Fruit fly (Drosophila melanogaster) whole organism, embryonic: ENCODE results near the gene Rnf146.

Experiments used
- Abd-B ChIP-seq: fragments of 200-800 bp; sonication (Bioruptor generic); optimal IDR thresholded peaks from 2 replicates; lab custom pipeline; 2018; ENCODE audit warnings: missing biosample characterization, mild to moderate bottlenecking, missing genetic modification characterization, moderate library complexity
- BtbVII ChIP-seq: fragments of 200-800 bp; sonication (Bioruptor generic); optimal IDR thresholded peaks from 3 replicates; lab custom pipeline; 2017; ENCODE audit warnings: missing biosample characterization, mild to moderate bottlenecking, missing genetic modification characterization
- C15 ChIP-seq: fragments of 200-800 bp; sonication (Bioruptor generic); IDR thresholded peaks from 3 replicates; pipeline ENCODE4 v1.3.6; 2022; ENCODE audit warnings: missing biosample characterization, missing genetic modification characterization
- CG1024 ChIP-seq: fragments of 200-800 bp; sonication (Bioruptor generic); IDR thresholded peaks from 2 replicates; pipeline ENCODE4 v1.3.6; 2022; ENCODE audit warnings: missing biosample characterization, missing genetic modification characterization
- CG11085 ChIP-seq: fragments of 200-800 bp; sonication (Bioruptor generic); IDR thresholded peaks from 2 replicates; pipeline ENCODE4 v1.3.6; 2022; ENCODE audit warnings: missing biosample characterization, missing genetic modification characterization
- CG11398 ChIP-seq: fragments of 200-800 bp; sonication (Bioruptor generic); optimal IDR thresholded peaks from 2 replicates; lab custom pipeline; 2016; ENCODE audit warnings: missing biosample characterization, missing genetic modification characterization
- CG14050 ChIP-seq: fragments of 200-800 bp; sonication (Bioruptor generic); IDR thresholded peaks from 3 replicates; pipeline ENCODE4 v1.3.6; 2022; ENCODE audit warnings: missing biosample characterization, missing genetic modification characterization
- CG17802 ChIP-seq: fragments of 200-800 bp; sonication (Bioruptor generic); optimal IDR thresholded peaks from 2 replicates; lab custom pipeline; 2018; ENCODE audit warnings: missing biosample characterization, mild to moderate bottlenecking, missing genetic modification characterization, moderate library complexity
- CG30431 ChIP-seq: fragments of 200-800 bp; sonication (Bioruptor generic); optimal IDR thresholded peaks from 2 replicates; lab custom pipeline; 2017; ENCODE audit warnings: missing biosample characterization, missing genetic modification characterization
- CG34224 ChIP-seq: fragments of 200-800 bp; sonication (Bioruptor generic); IDR thresholded peaks from 3 replicates; pipeline ENCODE4 v1.3.6; 2022; ENCODE audit warnings: missing biosample characterization, missing genetic modification characterization; ENCODE audit not compliant: partially characterized antibody
- CG4424 ChIP-seq: fragments of 200-800 bp; sonication (Bioruptor generic); optimal IDR thresholded peaks from 3 replicates; lab custom pipeline; 2016; ENCODE audit warnings: missing biosample characterization, missing genetic modification characterization
- CG4617 ChIP-seq: fragments of 200-800 bp; sonication (Bioruptor generic); optimal IDR thresholded peaks from 3 replicates; lab custom pipeline; 2016; ENCODE audit warnings: missing biosample characterization, missing genetic modification characterization, borderline replicate concordance
- CG4854 ChIP-seq: fragments of 200-800 bp; sonication (Bioruptor generic); optimal IDR thresholded peaks from 2 replicates; lab custom pipeline; 2016; ENCODE audit warnings: missing biosample characterization, missing genetic modification characterization, inconsistent platforms
- CG5180 ChIP-seq: fragments of 200-800 bp; sonication (Bioruptor generic); optimal IDR thresholded peaks from 3 replicates; lab custom pipeline; 2017; ENCODE audit warnings: missing biosample characterization, missing genetic modification characterization, mild to moderate bottlenecking, moderate library complexity, missing genetic modification reagents
- CG6254 ChIP-seq: fragments of 200-800 bp; sonication (Bioruptor generic); optimal IDR thresholded peaks from 3 replicates; lab custom pipeline; 2017; ENCODE audit warnings: mild to moderate bottlenecking, missing biosample characterization, missing genetic modification reagents, missing genetic modification characterization
- CG7745 ChIP-seq: fragments of 200-800 bp; sonication (Bioruptor generic); optimal IDR thresholded peaks from 2 replicates; lab custom pipeline; 2018; ENCODE audit warnings: missing biosample characterization, mild to moderate bottlenecking, missing genetic modification characterization, moderate library complexity
- CG7963 ChIP-seq: fragments of 200-800 bp; sonication (Bioruptor generic); IDR thresholded peaks from 3 replicates; pipeline ENCODE4 v1.3.6; 2022; ENCODE audit warnings: missing biosample characterization, missing genetic modification characterization; ENCODE audit not compliant: partially characterized antibody
- Dll ChIP-seq: fragments of 200-800 bp; sonication (Bioruptor generic); IDR thresholded peaks from 4 replicates; pipeline ENCODE4 v1.3.6; 2022; ENCODE audit warnings: missing biosample characterization, missing genetic modification characterization; ENCODE audit not compliant: partially characterized antibody
- Elba2 ChIP-seq: fragments of 200-800 bp; sonication (Bioruptor generic); optimal IDR thresholded peaks from 3 replicates; lab custom pipeline; 2016; ENCODE audit warnings: missing biosample characterization, missing genetic modification characterization
- Fer2 ChIP-seq: fragments of 200-800 bp; sonication (Bioruptor generic); optimal IDR thresholded peaks from 2 replicates; lab custom pipeline; 2018; ENCODE audit warnings: missing biosample characterization, mild to moderate bottlenecking, missing genetic modification characterization, moderate library complexity
- HmgZ ChIP-seq: fragments of 200-800 bp; sonication (Bioruptor generic); optimal IDR thresholded peaks from 2 replicates; lab custom pipeline; 2018; ENCODE audit warnings: missing biosample characterization, mild to moderate bottlenecking, missing genetic modification characterization
- Hmr ChIP-seq: fragments of 200-800 bp; sonication (Bioruptor generic); optimal IDR thresholded peaks from 3 replicates; lab custom pipeline; 2017; ENCODE audit warnings: mild to moderate bottlenecking, missing biosample characterization, missing genetic modification reagents, missing genetic modification characterization
- Hr51 ChIP-seq, 2 experiments: fragments of 200-800 bp; sonication (Bioruptor generic); optimal IDR thresholded peaks; 2 replicates in 1 of 2; 3 replicates in 1 of 2; lab custom pipeline; 2016 to 2018; ENCODE audit warnings: missing biosample characterization in 2 of 2, missing genetic modification characterization in 2 of 2, mild to moderate bottlenecking in 1 of 2, moderate library complexity in 1 of 2
- Kr ChIP-seq: fragments of 200-800 bp; sonication (Bioruptor generic); optimal IDR thresholded peaks from 2 replicates; lab custom pipeline; 2017; ENCODE audit warnings: missing biosample characterization, mild to moderate bottlenecking, missing genetic modification characterization
- Lpt ChIP-seq: fragments of >200 bp; optimal IDR thresholded peaks from 2 replicates; lab custom pipeline; 2018; ENCODE audit warnings: missing biosample characterization, missing genetic modification characterization
- Nf-YC ChIP-seq: fragments of 200-800 bp; optimal IDR thresholded peaks from 3 replicates; lab custom pipeline; 2019; ENCODE audit warnings: missing biosample characterization, mild to moderate bottlenecking, missing genetic modification characterization, moderate library complexity
- Opbp ChIP-seq: fragments of 200-800 bp; sonication (Bioruptor generic); IDR thresholded peaks from 3 replicates; pipeline ENCODE4 v1.3.6; 2022; ENCODE audit warnings: missing biosample characterization, missing genetic modification characterization; ENCODE audit not compliant: partially characterized antibody
- Poxn ChIP-seq: fragments of 200-800 bp; sonication (Bioruptor generic); IDR thresholded peaks from 2 replicates; pipeline ENCODE4 v1.3.6; 2022; ENCODE audit warnings: missing biosample characterization, missing genetic modification characterization
- Sox100B ChIP-seq: fragments of 200-800 bp; sonication (Bioruptor generic); optimal IDR thresholded peaks from 3 replicates; lab custom pipeline; 2018; ENCODE audit warnings: missing biosample characterization, mild to moderate bottlenecking, missing genetic modification characterization
- Taf1 ChIP-seq: fragments of 200-800 bp; sonication (Bioruptor generic); IDR thresholded peaks from 2 replicates; pipeline ENCODE4 v1.3.6; 2022; ENCODE audit warnings: missing biosample characterization, missing genetic modification characterization
- Usf ChIP-seq: fragments of 200-800 bp; sonication (Bioruptor generic); optimal IDR thresholded peaks from 2 replicates; lab custom pipeline; 2017; ENCODE audit warnings: missing genotype, missing biosample characterization, missing genetic modification characterization
- ab ChIP-seq: fragments of 200-800 bp; sonication (Bioruptor generic); optimal IDR thresholded peaks from 2 replicates; lab custom pipeline; 2016; ENCODE audit warnings: missing biosample characterization, missing genetic modification characterization
- ash1 ChIP-seq: fragments of 200-800 bp; sonication (Bioruptor generic); optimal IDR thresholded peaks from 2 replicates; lab custom pipeline; 2018; ENCODE audit warnings: missing biosample characterization, mild to moderate bottlenecking, missing genetic modification characterization
- bbx ChIP-seq: fragments of 200-800 bp; sonication (Bioruptor generic); IDR thresholded peaks from 2 replicates; pipeline ENCODE4 v1.3.6; 2022; ENCODE audit warnings: missing biosample characterization, missing genetic modification characterization; ENCODE audit not compliant: partially characterized antibody
- chif ChIP-seq, 2 experiments: fragments of 200-800 bp; sonication (Bioruptor generic); optimal IDR thresholded peaks; 3 replicates each; lab custom pipeline; 2016; ENCODE audit warnings: missing biosample characterization in 2 of 2, missing genetic modification characterization in 2 of 2
- corto ChIP-seq: fragments of 200-800 bp; sonication (Bioruptor generic); optimal IDR thresholded peaks from 2 replicates; lab custom pipeline; 2016; ENCODE audit warnings: missing biosample characterization, mild to moderate bottlenecking, missing genetic modification characterization, moderate library complexity
- emc ChIP-seq: fragments of 200-800 bp; sonication (Bioruptor generic); optimal IDR thresholded peaks from 2 replicates; lab custom pipeline; 2016; ENCODE audit warnings: missing biosample characterization, missing genetic modification characterization
- ems ChIP-seq: fragments of 200-800 bp; sonication (Bioruptor generic); optimal IDR thresholded peaks from 3 replicates; lab custom pipeline; 2016; ENCODE audit warnings: missing biosample characterization, missing genetic modification characterization
- esg ChIP-seq: fragments of 200-800 bp; sonication (Bioruptor generic); conservative IDR thresholded peaks from 2 replicates; pipeline ENCODE4 v1.3.6; 2022; ENCODE audit warnings: missing biosample characterization, missing genetic modification characterization
- fru ChIP-seq: fragments of >200 bp; optimal IDR thresholded peaks from 2 replicates; lab custom pipeline; 2017
- gcm2 ChIP-seq: fragments of 200-800 bp; sonication (Bioruptor generic); optimal IDR thresholded peaks from 2 replicates; lab custom pipeline; 2016; ENCODE audit warnings: missing biosample characterization, missing genetic modification characterization
- gsb ChIP-seq: fragments of 200-800 bp; sonication (Bioruptor generic); IDR thresholded peaks from 2 replicates; pipeline ENCODE4 v1.3.6; 2022; ENCODE audit warnings: missing biosample characterization, missing genetic modification characterization
- hkb ChIP-seq, 2 experiments: fragments of 200-800 bp in 1 of 2; fragments of >200 bp in 1 of 2; sonication (Bioruptor generic) in 1 of 2; IDR thresholded peaks in 1 of 2; optimal IDR thresholded peaks in 1 of 2; 2 replicates each; pipeline versions ENCODE4 v1.3.6 to Lab custom; 2017 to 2022; ENCODE audit warnings: missing biosample characterization in 1 of 2, missing genetic modification characterization in 1 of 2
- nerfin-1 ChIP-seq: fragments of 200-800 bp; sonication (Bioruptor generic); optimal IDR thresholded peaks from 3 replicates; lab custom pipeline; 2019; ENCODE audit warnings: missing biosample characterization, mild to moderate bottlenecking, missing genetic modification characterization, moderate library complexity
- nerfin-2 ChIP-seq: fragments of 200-800 bp; sonication (Bioruptor generic); IDR thresholded peaks from 2 replicates; pipeline ENCODE4 v1.3.6; 2022; ENCODE audit warnings: missing biosample characterization, missing genetic modification characterization; ENCODE audit not compliant: partially characterized antibody
- nom ChIP-seq: fragments of 200-800 bp; sonication (Bioruptor generic); optimal IDR thresholded peaks from 2 replicates; lab custom pipeline; 2017; ENCODE audit warnings: missing biosample characterization, missing genetic modification characterization, mild to moderate bottlenecking, moderate library complexity, missing genetic modification reagents
- repo ChIP-seq: fragments of 200-800 bp; sonication (Bioruptor generic); optimal IDR thresholded peaks from 2 replicates; lab custom pipeline; 2016; ENCODE audit warnings: missing biosample characterization, missing genetic modification characterization
- ro ChIP-seq: fragments of 200-800 bp; sonication (Bioruptor generic); IDR thresholded peaks from 2 replicates; pipeline ENCODE4 v1.3.6; 2022; ENCODE audit warnings: missing biosample characterization, missing genetic modification characterization
- sd ChIP-seq: fragments of 200-800 bp; sonication (Bioruptor generic); optimal IDR thresholded peaks from 3 replicates; lab custom pipeline; 2018; ENCODE audit warnings: missing biosample characterization, mild to moderate bottlenecking, missing genetic modification characterization, moderate library complexity
- slbo ChIP-seq: fragments of 200-800 bp; sonication (Bioruptor generic); IDR thresholded peaks from 2 replicates; pipeline ENCODE4 v1.3.6; 2022; ENCODE audit warnings: missing biosample characterization, missing genetic modification characterization

The Rnf146 gene

dm6 chr3L:19670492-19670891 lies 27.9 kb upstream of the Rnf146 start (continued):
- no peak for TF ChIP-seq ro (GFP tag; lab: Robert Waterston, UW)
- TF ChIP-seq nerfin-2 (GFP tag; lab: Robert Waterston, UW) = no peak
- TF ChIP-seq CG4617 = no peak
- TF ChIP-seq CG14050 (GFP tag; lab: Robert Waterston, UW) = peak; percentile 42; the same call in 2 of the 3 replicates
- TF ChIP-seq Kr (GFP tag; lab: Kevin White, UChicago) = no peak
- TF ChIP-seq CG6254 (GFP tag; lab: Kevin White, UChicago) = peak; percentile 40
- TF ChIP-seq hkb (optimal IDR thresholded peaks at IDR 0.05; lab: Kevin White, UChicago) = no peak
- peak; percentile 69 for TF ChIP-seq hkb (GFP tag; IDR thresholded peaks at IDR 0.05; lab: Robert Waterston, UW)
- TF ChIP-seq ash1 (GFP tag; lab: Kevin White, UChicago) = no peak
- no peak for TF ChIP-seq BtbVII (GFP tag; lab: Kevin White, UChicago)
- peak; percentile 27; the same call in 1 of the 2 replicates for TF ChIP-seq esg (GFP tag; lab: Robert Waterston, UW)
- no peak for TF ChIP-seq ems (GFP tag; lab: Kevin White, UChicago)
- TF ChIP-seq CG1024 (GFP tag; lab: Robert Waterston, UW) = no peak
- TF ChIP-seq nerfin-1 (tag; lab: Kevin White, UChicago) = no peak
- no peak for TF ChIP-seq Taf1 (GFP tag; lab: Robert Waterston, UW)
- no peak for TF ChIP-seq Hmr (GFP tag; lab: Kevin White, UChicago)
- peak; percentile 11 for TF ChIP-seq sd (tag; lab: Kevin White, UChicago)
- TF ChIP-seq Poxn = no peak
- no peak for TF ChIP-seq Elba2 (GFP tag; lab: Kevin White, UChicago)
- no peak for TF ChIP-seq CG7745
- TF ChIP-seq CG30431 (GFP tag; lab: Kevin White, UChicago) = no peak
- TF ChIP-seq Sox100B (GFP tag; lab: Kevin White, UChicago) = peak; percentile 13
- TF ChIP-seq CG4854 (GFP tag; lab: Kevin White, UChicago) = no peak
- TF ChIP-seq CG34224 (GFP tag; lab: Robert Waterston, UW) = no peak
- TF ChIP-seq HmgZ (tag; lab: Kevin White, UChicago) = no peak
- TF ChIP-seq Hr51 (GFP tag; optimal IDR thresholded peaks at IDR 0.05; lab: Kevin White, UChicago) = peak in 1 of 2 experiments; percentile 38
- no peak for TF ChIP-seq gcm2 (GFP tag; lab: Kevin White, UChicago)
- no peak for TF ChIP-seq Usf
- TF ChIP-seq corto = no peak
- TF ChIP-seq CG5180 = no peak
- no peak for TF ChIP-seq fru (lab: Kevin White, UChicago)
- no peak for TF ChIP-seq C15 (GFP tag; lab: Robert Waterston, UW)
- no peak for TF ChIP-seq ab (GFP tag; lab: Kevin White, UChicago)
- TF ChIP-seq repo (GFP tag; lab: Kevin White, UChicago) = no peak
- no peak for TF ChIP-seq CG17802 (tag; lab: Kevin White, UChicago)
- TF ChIP-seq Lpt = no peak
- TF ChIP-seq Dll (GFP tag; lab: Robert Waterston, UW) = no peak
- no peak for TF ChIP-seq CG11085
- no peak for TF ChIP-seq chif (GFP tag; optimal IDR thresholded peaks at IDR 0.05; lab: Kevin White, UChicago)
- peak; percentile 43 for TF ChIP-seq CG4424 (GFP tag; lab: Kevin White, UChicago)
- TF ChIP-seq Fer2 (tag; lab: Kevin White, UChicago) = no peak
- TF ChIP-seq gsb = no peak
- TF ChIP-seq Abd-B (GFP tag; lab: Kevin White, UChicago) = no peak
- no peak for TF ChIP-seq nom
- TF ChIP-seq Nf-YC (tag; lab: Kevin White, UChicago) = no peak
- no peak for TF ChIP-seq emc (GFP tag; lab: Kevin White, UChicago)
- no peak for TF ChIP-seq bbx (GFP tag; lab: Robert Waterston, UW)
- no peak for TF ChIP-seq CG7963 (GFP tag; lab: Robert Waterston, UW)
- no peak for TF ChIP-seq CG11398 (GFP tag; lab: Kevin White, UChicago)
- peak; percentile 34; the same call in 1 of the 2 replicates for TF ChIP-seq slbo (GFP tag; lab: Robert Waterston, UW)
- no peak for TF ChIP-seq Opbp
